Worm (Caenorhabditis elegans) whole organism, mixed stage, embryonic: ENCODE data around the gene clec-162.

Experiments
- M03D4.4 ChIP-seq: sonication (generic microtip); optimal IDR thresholded peaks from 2 replicates; lab custom pipeline; 2017; ENCODE audit warnings: mild to moderate bottlenecking, missing genetic modification characterization, missing compliant biosample characterization
- blmp-1 ChIP-seq: fragments of 150-350 bp; optimal IDR thresholded peaks from 2 replicates; lab custom pipeline; 2014; ENCODE audit warnings: missing biosample characterization, missing genetic modification characterization
- ceh-39 ChIP-seq: fragments of 150-350 bp; optimal IDR thresholded peaks from 2 replicates; lab custom pipeline; 2014; ENCODE audit warnings: missing biosample characterization, missing genetic modification characterization
- ceh-43 ChIP-seq: fragments of 200-800 bp; sonication (Bioruptor generic); optimal IDR thresholded peaks from 2 replicates; lab custom pipeline; 2018; ENCODE audit warnings: mild to moderate bottlenecking, missing genetic modification characterization, moderate library complexity, missing compliant biosample characterization
- ceh-83 ChIP-seq: fragments of 200-800 bp; sonication (Bioruptor generic); optimal IDR thresholded peaks from 2 replicates; lab custom pipeline; 2018; ENCODE audit warnings: mild to moderate bottlenecking, missing genetic modification characterization, missing compliant biosample characterization
- ces-1 ChIP-seq: fragments of 150-350 bp; optimal IDR thresholded peaks from 2 replicates; lab custom pipeline; 2014; ENCODE audit warnings: missing biosample characterization, missing genetic modification reagents, missing genetic modification characterization
- cnd-1 ChIP-seq: fragments of 200-800 bp; sonication (Bioruptor generic); optimal IDR thresholded peaks from 2 replicates; lab custom pipeline; 2018; ENCODE audit warnings: mild to moderate bottlenecking, missing genetic modification characterization, missing compliant biosample characterization
- drap-1 ChIP-seq: fragments of 200-800 bp; sonication (Bioruptor generic); optimal IDR thresholded peaks from 3 replicates; lab custom pipeline; 2018; ENCODE audit warnings: mild to moderate bottlenecking, missing genetic modification characterization, missing compliant biosample characterization
- elt-1 ChIP-seq: sonication (generic microtip); optimal IDR thresholded peaks from 2 replicates; lab custom pipeline; 2017; ENCODE audit warnings: missing genetic modification characterization, mild to moderate bottlenecking, missing compliant biosample characterization, antibody characterized with exemption, moderate library complexity, borderline replicate concordance; ENCODE audit not compliant: insufficient read depth
- elt-3 ChIP-seq: fragments of 150-350 bp; optimal IDR thresholded peaks from 2 replicates; lab custom pipeline; 2014; ENCODE audit warnings: missing biosample characterization, missing genetic modification characterization
- flh-1 ChIP-seq: fragments of 200-800 bp; sonication (Bioruptor generic); optimal IDR thresholded peaks from 2 replicates; lab custom pipeline; 2018; ENCODE audit warnings: mild to moderate bottlenecking, missing genetic modification characterization, moderate library complexity, missing compliant biosample characterization
- lin-13 ChIP-seq: fragments of 150-350 bp; optimal IDR thresholded peaks from 2 replicates; lab custom pipeline; 2014; ENCODE audit warnings: missing biosample characterization, missing genetic modification characterization
- lin-32 ChIP-seq: fragments of 200-800 bp; sonication (Bioruptor generic); optimal IDR thresholded peaks from 2 replicates; lab custom pipeline; 2018; ENCODE audit warnings: mild to moderate bottlenecking, missing genetic modification characterization, missing compliant biosample characterization
- lsy-2 ChIP-seq: fragments of 150-350 bp; optimal IDR thresholded peaks from 2 replicates; lab custom pipeline; 2014; ENCODE audit warnings: missing biosample characterization, missing genetic modification characterization
- mab-5 ChIP-seq: fragments of 150-350 bp; optimal IDR thresholded peaks from 2 replicates; lab custom pipeline; 2014; ENCODE audit warnings: missing biosample characterization, missing genetic modification characterization
- mep-1 ChIP-seq: fragments of 150-350 bp; optimal IDR thresholded peaks from 2 replicates; lab custom pipeline; 2017; ENCODE audit warnings: missing biosample characterization, missing genetic modification reagents, missing genetic modification characterization, inconsistent platforms
- mls-2 ChIP-seq: sonication (generic microtip); optimal IDR thresholded peaks from 2 replicates; lab custom pipeline; 2016; ENCODE audit warnings: mild to moderate bottlenecking, missing genetic modification characterization, moderate library complexity, missing compliant biosample characterization
- nhr-12 ChIP-seq: fragments of 150-350 bp; optimal IDR thresholded peaks from 2 replicates; lab custom pipeline; 2014; ENCODE audit warnings: missing biosample characterization, missing genetic modification characterization
- nhr-2 ChIP-seq: fragments of 150-350 bp; optimal IDR thresholded peaks from 2 replicates; lab custom pipeline; 2014; ENCODE audit warnings: missing biosample characterization, missing genetic modification characterization
- nhr-76 ChIP-seq: sonication (generic microtip); optimal IDR thresholded peaks from 2 replicates; lab custom pipeline; 2017; ENCODE audit warnings: missing biosample characterization, missing genetic modification characterization
- pha-4 ChIP-seq: fragments of 150-350 bp; optimal IDR thresholded peaks from 2 replicates; lab custom pipeline; 2018; ENCODE audit warnings: missing biosample characterization, missing genetic modification reagents, missing genetic modification characterization
- sem-2 ChIP-seq: fragments of 200-800 bp; sonication (Bioruptor generic); optimal IDR thresholded peaks from 2 replicates; lab custom pipeline; 2018; ENCODE audit warnings: mild to moderate bottlenecking, missing genetic modification characterization, missing compliant biosample characterization
- snpc-4 ChIP-seq: fragments of 150-350 bp; optimal IDR thresholded peaks from 2 replicates; lab custom pipeline; 2014; ENCODE audit warnings: missing biosample characterization, missing genetic modification characterization
- sptf-1 ChIP-seq: sonication (generic microtip); optimal IDR thresholded peaks from 2 replicates; lab custom pipeline; 2017; ENCODE audit warnings: mild to moderate bottlenecking, missing genetic modification characterization, moderate library complexity, missing compliant biosample characterization
- unc-39 ChIP-seq: fragments of 150-350 bp; optimal IDR thresholded peaks from 2 replicates; lab custom pipeline; 2014; ENCODE audit warnings: missing biosample characterization, missing genetic modification characterization
- unc-62 ChIP-seq: fragments of 150-350 bp; optimal IDR thresholded peaks from 2 replicates; lab custom pipeline; 2014; ENCODE audit warnings: missing biosample characterization, missing genetic modification reagents, missing genetic modification characterization
- zip-8 ChIP-seq: fragments of 150-350 bp; optimal IDR thresholded peaks from 2 replicates; lab custom pipeline; 2014; ENCODE audit warnings: missing biosample characterization, missing genetic modification characterization
- ztf-11 ChIP-seq: fragments of 150-350 bp; optimal IDR thresholded peaks from 2 replicates; lab custom pipeline; 2014; ENCODE audit warnings: missing biosample characterization, missing genetic modification characterization

clec-162 gene

DNA sequence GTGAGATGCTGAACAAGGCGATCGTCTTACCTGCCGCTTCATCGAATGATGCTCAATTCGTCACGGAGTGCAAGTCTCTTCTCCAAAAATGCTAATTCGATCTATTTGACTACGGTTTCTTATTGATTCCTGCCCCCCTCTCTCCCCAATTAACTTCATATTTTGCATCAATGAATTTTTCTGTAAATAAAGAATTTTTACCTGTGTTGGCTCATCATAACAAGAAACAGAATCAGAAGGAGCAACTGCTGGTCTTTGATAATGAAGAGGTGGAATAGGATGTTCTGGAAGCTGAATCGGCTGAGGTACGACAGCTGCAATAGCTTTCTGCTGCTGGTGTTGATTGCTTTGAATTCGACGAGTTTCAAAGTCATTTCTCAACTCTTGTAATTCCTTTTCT lies 35.2 kb upstream of the clec-162 start:
- no peak for TF ChIP-seq nhr-76 (tag; lab: Kevin White, UChicago)
- TF ChIP-seq unc-62 (GFP tag; lab: Kevin White, UChicago): no peak
- TF ChIP-seq mab-5 (tag; lab: Kevin White, UChicago): no peak
- no peak for TF ChIP-seq M03D4.4 (tag; lab: Kevin White, UChicago)
- TF ChIP-seq elt-3 (tag; lab: Kevin White, UChicago): no peak
- TF ChIP-seq, all 35 proteins: peak for 0

DNA sequence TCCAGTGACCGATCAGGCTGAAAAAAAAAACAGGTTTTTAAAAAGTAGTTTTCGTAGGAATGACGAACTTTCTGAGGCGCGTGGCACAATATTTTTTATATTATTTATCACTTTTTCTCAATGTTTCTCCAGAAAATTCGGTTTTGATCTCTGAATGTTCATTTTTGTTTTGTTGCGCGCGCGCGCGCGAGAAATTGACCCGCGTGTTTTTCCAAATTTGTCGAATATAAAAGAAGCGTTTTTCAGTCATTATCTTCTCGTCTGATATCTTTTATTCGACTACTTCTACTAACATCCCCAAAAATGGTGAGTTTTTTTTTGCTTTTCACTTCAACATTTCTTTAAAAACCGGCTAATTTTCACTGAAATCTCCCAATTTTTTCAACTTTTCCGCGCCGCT lies 33.8 kb upstream of the clec-162 start, which contains the start of gene rmd-1:
Gene rmd-1 (plus strand): TSS at position 247 of the 400 bp plus-strand sequence.
- TF ChIP-seq cnd-1 (tag; lab: Kevin White, UChicago): no peak
- no peak for TF ChIP-seq nhr-76 (tag; lab: Kevin White, UChicago)
- no peak for TF ChIP-seq sem-2 (GFP tag; lab: Kevin White, UChicago)
- TF ChIP-seq sptf-1 (tag; lab: Kevin White, UChicago): no peak
- no peak for TF ChIP-seq elt-1 (tag; lab: Kevin White, UChicago)
- TF ChIP-seq ceh-39: no peak
- TF ChIP-seq nhr-12 (tag; lab: Kevin White, UChicago): no peak
- TF ChIP-seq zip-8 (tag; lab: Kevin White, UChicago): no peak
- no peak for TF ChIP-seq lsy-2 (tag; lab: Kevin White, UChicago)
- no peak for TF ChIP-seq flh-1
- no peak for TF ChIP-seq lin-32 (GFP tag; lab: Kevin White, UChicago)
- TF ChIP-seq unc-62 (GFP tag; lab: Kevin White, UChicago): no peak
- TF ChIP-seq elt-3 (tag; lab: Kevin White, UChicago): no peak
- no peak for TF ChIP-seq mab-5 (tag; lab: Kevin White, UChicago)
- no peak for TF ChIP-seq blmp-1 (tag; lab: Kevin White, UChicago)
- TF ChIP-seq drap-1 (GFP tag; lab: Kevin White, UChicago): no peak
- no peak for TF ChIP-seq pha-4 (tag; lab: Kevin White, UChicago)
- TF ChIP-seq ces-1 (GFP tag; lab: Kevin White, UChicago): no peak

DNA sequence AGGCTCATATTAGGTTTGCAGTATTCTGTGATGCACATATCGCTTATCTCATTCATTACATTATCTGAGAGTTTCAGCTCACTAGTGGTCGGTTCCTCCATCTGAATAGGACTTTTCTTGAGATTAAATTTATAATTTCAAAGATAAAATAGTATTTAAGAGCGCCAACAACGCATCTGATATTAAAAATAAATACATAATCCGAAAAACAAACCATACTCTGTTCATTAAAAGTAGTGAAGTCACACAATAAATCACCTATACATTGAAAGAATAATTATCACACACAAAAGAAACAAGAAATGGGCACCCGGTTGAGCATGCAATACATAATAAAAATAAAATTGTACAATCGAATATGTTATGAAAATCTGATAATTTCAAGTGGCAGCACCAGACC lies 32.4 kb upstream of the clec-162 start, which contains the start of gene vps-53:
Gene vps-53 (minus strand): TSS at position 101 of the 400 bp plus-strand sequence.
- no peak for TF ChIP-seq cnd-1 (tag; lab: Kevin White, UChicago)
- no peak for TF ChIP-seq ztf-11 (tag; lab: Kevin White, UChicago)
- TF ChIP-seq lsy-2 (tag; lab: Kevin White, UChicago): no peak
- no peak for TF ChIP-seq ceh-39
- TF ChIP-seq ces-1 (GFP tag; lab: Kevin White, UChicago): no peak
- TF ChIP-seq unc-62 (GFP tag; lab: Kevin White, UChicago): no peak
- no peak for TF ChIP-seq ceh-43 (GFP tag; lab: Kevin White, UChicago)
- TF ChIP-seq nhr-12 (tag; lab: Kevin White, UChicago): no peak
- no peak for TF ChIP-seq nhr-76 (tag; lab: Kevin White, UChicago)
- TF ChIP-seq mep-1: no peak
- no peak for TF ChIP-seq unc-39 (tag; lab: Kevin White, UChicago)
- TF ChIP-seq M03D4.4 (tag; lab: Kevin White, UChicago): no peak
- TF ChIP-seq lin-13: no peak
- TF ChIP-seq pha-4 (tag; lab: Kevin White, UChicago): no peak
- TF ChIP-seq, all 35 proteins: peak for 0

DNA sequence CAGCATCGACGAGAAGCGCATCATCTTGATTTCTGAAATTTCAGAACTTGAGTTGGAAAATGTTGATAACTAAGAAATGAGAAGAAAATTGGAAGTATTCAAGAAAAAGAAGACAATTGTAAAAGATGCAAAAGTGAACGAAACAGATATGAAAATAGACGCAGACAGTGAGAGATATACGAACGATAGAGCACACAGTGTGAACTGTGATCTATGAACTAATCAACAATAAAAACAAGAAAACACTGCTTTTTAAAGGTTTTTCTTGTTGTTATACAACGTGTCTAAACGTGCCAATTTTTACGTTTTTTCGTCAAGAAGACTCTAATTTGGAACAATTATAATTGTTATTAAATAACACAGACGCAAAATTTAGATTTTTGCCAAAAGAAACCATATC lies 27.8 kb upstream of the clec-162 start, which contains the start of gene ech-6:
Gene ech-6 (minus strand): TSS at position 32 of the 400 bp plus-strand sequence.
- no peak for TF ChIP-seq ceh-83 (GFP tag; lab: Kevin White, UChicago)

DNA sequence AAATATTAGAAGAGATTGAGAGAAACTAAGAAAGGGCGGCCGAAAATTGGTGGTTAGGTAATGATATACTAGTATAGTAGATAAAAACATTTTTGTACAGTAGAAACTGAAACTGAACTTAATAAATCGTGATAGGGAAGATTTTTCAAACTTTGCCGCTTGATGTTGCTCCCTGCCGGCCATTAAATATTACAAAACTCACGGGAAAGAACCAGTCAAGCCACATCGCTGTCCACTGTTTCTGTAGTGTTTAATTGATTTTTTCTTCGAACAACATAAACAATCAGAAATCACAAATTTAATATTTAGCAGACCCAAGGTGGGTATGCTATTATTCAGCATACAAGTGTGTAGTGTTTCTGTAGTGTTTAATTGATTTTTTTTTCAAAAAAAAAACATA lies 26.1 kb upstream of the clec-162 start, which contains the start of gene T05G5.5:
Gene T05G5.5 (minus strand): TSS at position 359 of the 400 bp plus-strand sequence.
- TF ChIP-seq snpc-4 (tag; lab: Kevin White, UChicago) (no peak), unc-62 (GFP tag; lab: Kevin White, UChicago) (no peak), nhr-2 (tag; lab: Kevin White, UChicago) (no peak), zip-8 (tag; lab: Kevin White, UChicago) (no peak), mls-2 (no peak), lin-13 (no peak)

DNA sequence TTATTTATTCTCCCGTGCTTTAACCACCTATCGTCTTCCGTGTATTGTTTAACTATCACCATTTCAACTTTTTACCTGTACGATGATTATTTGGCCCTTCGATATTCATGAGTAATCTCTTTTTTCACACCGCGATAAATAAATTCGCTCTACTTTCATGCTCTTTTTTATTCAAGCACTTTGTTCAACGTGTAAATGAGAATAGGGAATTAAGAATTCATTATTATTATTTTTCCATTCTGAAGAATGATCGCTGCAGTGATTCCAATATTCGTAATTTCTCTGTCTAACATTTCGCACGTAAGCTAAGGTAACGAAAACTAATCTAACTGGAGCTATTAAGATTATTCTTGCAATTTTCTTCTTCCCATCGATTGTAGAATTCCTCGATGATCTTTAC lies 23.7 kb upstream of the clec-162 start, which contains the start of gene T05G5.4:
Gene T05G5.4 (plus strand): TSS at position 241 of the 400 bp plus-strand sequence.
- TF ChIP-seq unc-62 (GFP tag; lab: Kevin White, UChicago) (no peak), unc-39 (tag; lab: Kevin White, UChicago) (no peak)
